Fruit fly (Drosophila melanogaster) S2 (cell line): ENCODE measurements around the gene spd-2.

Source experiments
- CG8478 ChIP-seq: fragments of >200 bp; optimal IDR thresholded peaks from 2 replicates; lab custom pipeline; 2018
- CTCF ChIP-seq, 2 experiments: fragments of >200 bp; optimal IDR thresholded peaks; 2 replicates each; lab custom pipeline; 2018

- TF ChIP-seq CTCF (optimal IDR thresholded peaks at IDR 0.05; lab: Kevin White, UChicago) (no peak), CG8478 (lab: Kevin White, UChicago) (no peak)
These were observed at the start of gene spd-2, which contains the start of gene Apl for dm6 chr3L:16594922-16595518.
